Fruit fly (Drosophila melanogaster): ENCODE measurements around the gene CG9175.

CG9175 gene

DNA sequence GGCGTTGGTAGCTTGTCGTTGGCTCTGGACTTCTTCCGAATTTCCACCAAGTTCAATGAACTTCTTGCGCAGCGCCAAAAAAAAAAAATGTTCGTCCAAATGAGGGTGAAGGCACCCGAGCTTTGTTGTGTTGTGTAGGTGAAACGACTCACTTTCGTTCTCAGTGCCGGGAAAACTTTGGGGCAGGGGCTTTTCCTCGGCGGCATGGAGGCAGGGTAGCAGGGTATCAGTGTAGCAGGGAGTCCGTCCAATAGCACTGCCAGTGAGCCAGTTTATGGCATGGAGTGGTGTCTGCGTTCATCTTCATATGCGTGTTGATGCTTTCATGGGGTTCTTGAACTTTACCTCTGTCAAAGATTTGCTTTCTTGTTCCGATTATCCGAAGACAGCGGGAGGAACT, 24.5 kb downstream of the CG9175 start:
- no peak for TF ChIP-seq CG8478 (optimal IDR thresholded peaks at IDR 0.05)
- no peak for TF ChIP-seq CTCF (optimal IDR thresholded peaks at IDR 0.05)

- no peak for TF ChIP-seq CG8478 (optimal IDR thresholded peaks at IDR 0.05)
- TF ChIP-seq CTCF (optimal IDR thresholded peaks at IDR 0.05) = no peak
Observed at dm6 chr2L:6073894-6074293, 24.9 kb downstream of the CG9175 start.

DNA sequence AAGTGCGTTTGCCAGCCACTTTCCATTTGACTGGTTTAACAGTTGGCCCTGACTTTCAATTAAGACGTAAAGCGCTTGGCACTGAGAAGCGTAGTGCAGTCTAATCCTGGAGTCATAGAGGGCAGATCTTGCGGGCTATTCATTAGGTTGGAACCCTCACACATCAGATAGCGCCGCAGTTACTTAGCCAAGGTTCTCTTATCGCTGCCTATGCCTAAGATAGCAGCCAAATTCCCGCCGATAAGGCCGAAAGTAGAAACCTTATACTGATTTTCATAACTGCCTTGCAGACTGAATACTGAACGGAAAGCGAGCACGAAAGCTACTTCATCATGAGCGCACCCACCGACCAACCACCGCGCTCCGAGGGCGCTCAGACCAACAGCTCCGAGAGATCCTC, 26.6 kb downstream of the CG9175 start:
- TF ChIP-seq CTCF (optimal IDR thresholded peaks at IDR 0.05) (no peak), CG8478 (optimal IDR thresholded peaks at IDR 0.05) (no peak)

DNA sequence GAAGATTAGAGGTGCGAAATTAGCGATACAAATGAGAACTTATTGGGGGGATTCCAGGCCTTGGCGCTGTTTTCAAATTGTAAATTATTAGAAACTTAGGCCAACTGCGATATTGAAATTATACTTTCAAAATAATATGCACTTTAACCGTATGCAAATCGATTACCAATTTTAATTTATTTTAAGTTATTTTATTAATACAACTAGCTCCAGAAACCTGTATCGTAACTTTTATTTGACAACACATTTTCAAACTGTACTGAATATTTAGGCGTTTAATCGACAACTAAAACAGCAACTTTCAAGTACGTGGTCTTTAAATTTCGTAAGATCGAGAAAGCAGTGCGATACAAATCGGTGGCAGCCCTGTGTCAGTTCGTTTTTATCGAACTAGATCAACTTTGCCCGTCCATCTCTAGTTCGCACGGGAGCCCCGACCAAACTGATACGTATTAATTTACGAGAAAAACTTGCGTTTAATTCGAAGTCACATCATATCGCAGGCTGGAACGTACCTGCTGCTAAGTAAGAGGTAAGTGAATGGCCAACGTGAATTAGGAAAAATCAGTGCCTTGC, 28.0 kb downstream of the CG9175 start, which contains the start of the genes CG9154 and Kr-h2:
Gene CG9154, minus strand, starts transcription at position 31 of the 576 bp plus-strand sequence.
Gene Kr-h2, plus strand, starts transcription at position 335 of the 576 bp plus-strand sequence.
- TF ChIP-seq CG8478 (optimal IDR thresholded peaks at IDR 0.05) = no peak
- peak in 1 of 2 experiments; percentile 37 for TF ChIP-seq CTCF (optimal IDR thresholded peaks at IDR 0.05)

DNA sequence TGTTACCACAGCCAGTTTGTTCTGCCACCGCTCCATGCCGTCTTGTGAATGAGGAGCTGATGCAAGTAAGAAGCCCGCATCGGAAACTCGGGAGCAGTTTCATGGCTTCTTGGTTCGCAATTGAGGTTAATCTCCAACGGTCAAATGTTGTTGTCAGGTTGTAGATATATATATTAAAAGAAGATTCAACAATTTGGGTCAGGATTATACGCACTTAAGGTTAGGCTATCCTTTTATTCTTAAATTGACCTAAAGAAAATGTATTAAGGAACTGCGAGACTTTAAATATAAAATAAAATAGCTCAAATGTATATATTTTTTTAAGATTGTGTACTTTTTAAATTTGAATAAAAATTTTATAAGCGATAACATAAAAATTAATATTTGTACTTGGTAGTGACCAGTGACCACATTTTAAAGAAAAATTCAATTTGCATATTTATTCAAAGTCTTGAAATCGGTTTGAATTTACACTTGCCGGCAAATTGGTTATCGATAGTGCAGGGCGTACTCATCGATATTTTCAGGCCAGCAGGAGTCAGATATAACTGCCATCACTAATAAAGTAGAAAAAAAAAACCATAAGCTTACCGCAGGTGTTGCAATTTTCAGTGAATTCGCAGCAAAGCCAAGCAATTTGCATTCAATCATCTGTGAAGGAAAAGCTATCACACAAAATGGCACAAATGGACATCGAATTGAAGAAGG, 30.1 kb downstream of the CG9175 start, which contains the start of the genes CG9150 and Pfdn1:
Gene CG9150, minus strand, starts transcription at position 51 of the 708 bp plus-strand sequence.
Gene Pfdn1, plus strand, starts transcription at position 536 of the 708 bp plus-strand sequence.
- TF ChIP-seq CTCF (optimal IDR thresholded peaks at IDR 0.05) = no peak
- TF ChIP-seq CG8478 (optimal IDR thresholded peaks at IDR 0.05) = no peak

DNA sequence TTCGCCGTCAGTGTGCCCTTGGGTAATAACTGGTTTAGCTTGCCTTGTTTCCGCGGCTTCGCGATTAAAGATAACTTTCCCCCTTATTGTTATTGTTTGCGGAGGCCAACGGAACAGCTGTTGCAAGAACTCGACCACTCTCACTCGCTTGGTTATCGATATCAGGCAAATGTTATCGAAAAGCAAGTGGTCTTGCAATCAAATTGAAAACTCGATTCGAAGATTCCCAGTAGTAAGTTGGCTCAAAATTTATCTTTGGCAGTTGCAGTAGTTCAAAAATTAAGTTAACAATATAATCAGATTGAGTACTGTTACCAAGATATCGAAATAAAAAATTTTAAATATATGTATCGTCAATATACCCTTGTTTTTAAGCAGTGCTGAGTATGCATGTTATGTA, 32.9 kb downstream of the CG9175 start, which contains the start of the genes Fbw5 and CG9147:
Gene Fbw5, minus strand, starts transcription at position 131 of the 400 bp plus-strand sequence.
Gene CG9147, plus strand, starts transcription at position 175 of the 400 bp plus-strand sequence.
- TF ChIP-seq CG8478 (optimal IDR thresholded peaks at IDR 0.05) = no peak
- no peak for TF ChIP-seq CTCF (optimal IDR thresholded peaks at IDR 0.05)

DNA sequence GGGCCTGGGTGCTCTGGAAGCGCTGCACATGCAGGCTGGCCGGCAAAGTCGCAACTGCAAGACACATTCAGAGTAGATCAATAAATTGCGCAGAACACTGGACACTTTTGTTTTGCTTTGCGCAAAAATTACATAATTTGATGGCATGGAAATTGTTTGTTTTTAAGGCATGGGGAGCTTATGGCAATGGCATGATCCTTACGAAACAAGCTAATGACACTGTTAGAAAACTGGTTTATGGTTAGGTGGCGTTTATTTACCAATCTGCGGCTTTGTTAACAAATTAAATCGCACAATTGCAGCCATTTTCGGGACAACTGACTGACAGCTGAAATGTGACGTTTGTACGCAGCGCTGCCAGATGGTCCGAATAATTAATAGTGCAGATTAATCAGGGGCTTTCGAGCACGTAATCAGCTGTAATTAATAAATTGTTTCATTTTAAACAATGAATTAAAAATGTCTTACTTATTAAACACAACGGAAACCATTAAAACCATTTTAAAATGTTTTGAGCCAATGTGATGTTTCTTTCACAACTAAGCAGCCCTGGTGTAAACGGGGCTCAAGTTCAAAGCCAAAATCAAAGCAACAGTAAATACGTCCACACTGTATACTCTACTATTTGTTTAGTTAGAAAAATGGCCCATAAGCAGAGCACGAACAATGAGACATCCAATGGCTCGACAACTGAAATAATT, 36.2 kb downstream of the CG9175 start, which contains the start of the genes ND-51 and CG13994:
Gene ND-51, minus strand, starts transcription at position 376 of the 701 bp plus-strand sequence.
Gene CG13994, plus strand, starts transcription at position 608 of the 701 bp plus-strand sequence.
- TF ChIP-seq CTCF (optimal IDR thresholded peaks at IDR 0.05) (no peak), CG8478 (optimal IDR thresholded peaks at IDR 0.05) (no peak)

- TF ChIP-seq CTCF (optimal IDR thresholded peaks at IDR 0.05) = no peak
Observed at dm6 chr2L:6060210-6060609, 38.6 kb downstream of the CG9175 start, which contains the start of gene CG34180. Gene CG34180 (plus strand): TSS chr2L:6060510.

DNA sequence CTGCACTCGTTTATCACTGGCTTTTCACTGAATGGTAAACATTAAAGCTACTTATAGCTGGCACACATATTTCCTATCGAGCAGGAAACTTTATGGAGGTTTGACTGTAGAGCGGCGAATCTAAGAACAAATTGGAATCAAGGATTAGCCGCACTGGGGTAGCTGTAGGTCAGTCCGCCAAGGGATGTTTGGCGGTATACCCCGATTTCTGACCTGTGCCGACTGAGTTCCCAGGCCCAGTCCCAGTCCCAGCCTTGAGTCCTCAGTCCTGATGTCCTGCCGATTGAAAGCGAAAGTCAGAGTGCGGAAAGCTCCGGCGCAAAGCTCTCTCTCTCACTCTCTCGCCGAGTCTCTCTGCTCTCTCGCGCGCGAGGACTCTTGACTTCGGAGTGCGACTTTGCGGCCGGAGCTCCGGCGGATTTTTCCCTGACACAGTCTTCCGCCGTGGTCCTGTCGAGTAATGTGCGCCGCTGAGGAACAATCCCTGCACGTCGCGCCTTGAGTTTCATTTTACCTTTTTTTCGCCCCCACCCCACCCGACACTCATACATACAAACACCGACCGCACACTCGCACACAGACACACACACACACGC, 44.8 kb downstream of the CG9175 start, which contains the start of gene CG13995:
Gene CG13995, plus strand, starts transcription at position 429 of the 596 bp plus-strand sequence.
- TF ChIP-seq CG8478 (optimal IDR thresholded peaks at IDR 0.05) = no peak
- TF ChIP-seq CTCF (optimal IDR thresholded peaks at IDR 0.05) = no peak

DNA sequence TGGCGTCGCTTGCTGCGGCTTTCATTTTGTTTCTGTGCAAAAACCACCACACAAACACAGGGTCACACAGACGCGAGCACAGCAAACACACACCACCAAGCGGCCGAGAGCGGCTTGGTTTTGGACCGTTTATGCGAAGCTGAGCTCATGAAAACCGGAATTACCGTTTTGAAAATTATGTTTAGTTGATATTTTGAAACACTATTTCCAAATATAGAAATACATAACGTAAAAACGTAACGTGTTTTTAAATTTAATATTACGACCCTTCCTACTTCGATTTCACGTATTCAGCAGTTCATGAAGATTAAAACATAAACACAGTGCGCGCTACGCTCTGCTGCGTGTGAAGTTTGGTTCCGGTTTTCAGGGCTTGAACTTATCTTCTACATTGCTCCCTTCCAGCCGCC, 47.5 kb downstream of the CG9175 start:
- TF ChIP-seq CG8478 (optimal IDR thresholded peaks at IDR 0.05) = no peak
- no peak for TF ChIP-seq CTCF (optimal IDR thresholded peaks at IDR 0.05)

DNA sequence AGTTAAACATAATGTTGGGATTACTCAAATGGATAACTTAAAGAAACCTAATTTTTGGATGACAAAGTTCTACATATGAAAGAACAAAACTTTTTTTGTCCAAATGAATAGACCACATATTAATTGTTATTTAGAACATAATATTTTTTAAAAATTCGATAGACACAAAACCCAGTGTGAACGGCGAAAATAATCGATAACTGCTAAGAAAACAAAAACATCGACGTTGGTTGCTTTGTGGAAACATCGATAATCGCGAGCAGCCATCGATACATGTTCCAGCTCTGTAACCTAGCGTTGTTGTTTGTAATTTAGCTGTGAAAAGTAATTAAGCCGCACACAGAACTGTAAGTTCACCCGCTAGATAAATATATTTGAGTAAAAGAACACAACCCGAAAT, 48.2 kb downstream of the CG9175 start, which contains the start of gene CG9135:
Gene CG9135, plus strand, starts transcription at position 226 of the 400 bp plus-strand sequence.
- TF ChIP-seq CG8478 (optimal IDR thresholded peaks at IDR 0.05) (no peak), CTCF (optimal IDR thresholded peaks at IDR 0.05) (peak in 1 of 2 experiments; percentile 20)

- TF ChIP-seq CG8478 (optimal IDR thresholded peaks at IDR 0.05) (no peak), CTCF (optimal IDR thresholded peaks at IDR 0.05) (no peak)
Observed at dm6 chr2L:6048542-6048941, 50.2 kb downstream of the CG9175 start, which contains the start of the genes CG34179 and slmo. Gene CG34179 (minus strand): TSS chr2L:6048706. Gene slmo (minus strand): TSS chr2L:6048706.

DNA sequence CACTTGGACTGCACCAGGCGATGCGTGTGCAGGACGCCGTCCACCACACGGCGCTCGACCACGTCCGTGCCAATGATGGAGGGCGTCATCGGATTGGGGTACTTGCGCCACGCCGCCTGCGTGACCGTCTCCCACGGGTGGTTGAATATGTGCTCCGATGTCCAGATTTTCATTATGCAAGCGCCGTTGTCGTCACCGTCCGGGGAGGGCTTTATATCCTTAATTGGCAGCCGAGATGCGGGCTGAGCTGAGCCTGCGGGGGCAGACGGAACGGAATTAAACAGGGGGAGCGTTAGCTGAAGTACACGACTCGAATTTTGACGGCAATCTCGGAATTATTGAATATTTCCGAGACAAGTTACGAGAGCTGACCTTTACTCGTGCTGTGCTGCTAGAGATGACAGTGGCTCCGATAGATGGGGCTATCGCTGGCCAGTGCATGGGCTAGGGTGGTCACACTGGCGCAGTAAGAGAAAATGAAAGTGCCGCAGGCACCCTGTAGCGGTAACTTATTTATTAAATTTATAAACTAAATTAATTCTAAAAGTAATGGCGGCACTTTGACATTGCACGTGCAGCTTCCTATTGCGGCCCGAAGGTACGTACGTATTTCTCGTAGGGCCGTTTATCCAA, 51.1 kb downstream of the CG9175 start, which contains the start of gene IPIP:
Gene IPIP, plus strand, starts transcription at position 475 of the 633 bp plus-strand sequence.
- no peak for TF ChIP-seq CG8478 (optimal IDR thresholded peaks at IDR 0.05)
- peak in 1 of 2 experiments; percentile 38 for TF ChIP-seq CTCF (optimal IDR thresholded peaks at IDR 0.05)

- TF ChIP-seq CG8478 (optimal IDR thresholded peaks at IDR 0.05) (no peak), CTCF (optimal IDR thresholded peaks at IDR 0.05) (no peak)
Observed at dm6 chr2L:6046865-6047264, 51.9 kb downstream of the CG9175 start.
